Worm (Caenorhabditis elegans) whole organism, L4/young adult: ENCODE measurements around the gene npr-9.

Source experiments
- W03F9.2 ChIP-seq: fragments of 150-350 bp; optimal IDR thresholded peaks from 2 replicates; lab custom pipeline; 2014; ENCODE audit warnings: missing biosample characterization, missing genetic modification characterization
- dao-5 ChIP-seq: sonication (generic microtip); optimal IDR thresholded peaks from 2 replicates; lab custom pipeline; 2016; ENCODE audit warnings: missing genotype, missing genetic modification characterization, moderate library complexity, missing compliant biosample characterization

ce11 chrX:11339375-11339924 is 9.9 kb downstream of the npr-9 start, which contains the start of gene aco-1:
- TF ChIP-seq W03F9.2 (tag; lab: Kevin White, UChicago) (peak; percentile 48), dao-5 (tag; lab: Kevin White, UChicago) (no peak)
